Worm (Caenorhabditis elegans) whole organism, late embryonic: ENCODE data around the gene D2023.6.

Experiments
- ama-1 ChIP-seq: fragments of 150-350 bp; optimal IDR thresholded peaks from 2 replicates; lab custom pipeline; 2014
- dve-1 ChIP-seq: sonication (generic microtip); optimal IDR thresholded peaks from 2 replicates; lab custom pipeline; 2017; ENCODE audit warnings: antibody characterized with exemption, mild to moderate bottlenecking, missing genetic modification characterization, missing compliant biosample characterization
- hlh-30 ChIP-seq: sonication (generic microtip); optimal IDR thresholded peaks from 2 replicates; lab custom pipeline; 2017; ENCODE audit warnings: antibody characterized with exemption, missing genetic modification characterization, missing compliant biosample characterization; ENCODE audit not compliant: insufficient read depth
- nhr-11 ChIP-seq: fragments of 150-350 bp; optimal IDR thresholded peaks from 2 replicates; lab custom pipeline; 2014; ENCODE audit warnings: missing biosample characterization, missing genetic modification characterization
- rnt-1 ChIP-seq: sonication (generic microtip); optimal IDR thresholded peaks from 2 replicates; lab custom pipeline; 2016; ENCODE audit warnings: missing genetic modification characterization, missing compliant biosample characterization
- sox-2 ChIP-seq: fragments of 200-800 bp; sonication (Bioruptor generic); IDR thresholded peaks from 2 replicates; pipeline ENCODE4 v1.3.6; 2022; ENCODE audit warnings: missing genetic modification reagents, missing genetic modification characterization, missing compliant biosample characterization

DNA sequence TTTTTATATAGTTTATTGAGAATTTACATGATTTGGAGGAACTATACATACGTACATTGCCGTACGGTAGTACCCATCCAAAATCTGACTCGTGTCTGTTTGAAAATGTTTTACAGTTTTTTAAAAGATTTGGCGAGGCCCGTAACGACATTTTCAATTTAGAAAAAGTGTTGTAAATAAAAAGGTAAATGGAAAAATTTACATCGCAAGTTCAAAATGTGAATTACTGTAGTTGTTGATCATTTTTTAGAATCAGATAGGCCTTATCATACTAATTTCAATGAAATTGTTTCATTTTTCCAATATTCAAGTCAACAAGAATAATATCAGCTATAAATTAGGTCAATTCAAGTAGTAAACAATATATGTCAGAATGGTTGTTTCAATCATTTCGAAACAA lies 35.7 kb downstream of the D2023.6 start, which contains the start of gene R13H4.6:
- TF ChIP-seq dve-1 (tag; lab: Kevin White, UChicago): no peak
- no peak for TF ChIP-seq sox-2 (GFP tag; lab: Robert Waterston, UW)
- no peak for TF ChIP-seq nhr-11
- no peak for TF ChIP-seq hlh-30 (tag; lab: Kevin White, UChicago)
- no peak for TF ChIP-seq ama-1 (lab: Kevin White, UChicago)
- no peak for TF ChIP-seq rnt-1 (tag; lab: Kevin White, UChicago)
